Worm (Caenorhabditis elegans) whole organism, L4 larva: ENCODE results near the gene atg-4.2.

Source experiments
- F10B5.3 ChIP-seq: sonication (generic microtip); optimal IDR thresholded peaks from 2 replicates; lab custom pipeline; 2016; ENCODE audit warnings: mild to moderate bottlenecking, missing genetic modification characterization, missing compliant biosample characterization
- F26F4.8 ChIP-seq: fragments of 200-800 bp; sonication (Bioruptor generic); conservative IDR thresholded peaks from 2 replicates; pipeline ENCODE4 v1.3.6; 2022; ENCODE audit warnings: missing genetic modification characterization, missing compliant biosample characterization
- F44E2.7 ChIP-seq: fragments of 200-800 bp; sonication (Bioruptor generic); IDR thresholded peaks from 2 replicates; pipeline ENCODE4 v2.1.2; 2022; ENCODE audit warnings: missing genetic modification characterization, missing compliant biosample characterization
- Y48G9A.11 ChIP-seq: fragments of 200-800 bp; sonication (Bioruptor generic); IDR thresholded peaks from 2 replicates; pipeline ENCODE4 v1.3.6; 2022; ENCODE audit warnings: missing genetic modification reagents, missing genetic modification characterization, missing compliant biosample characterization
- Y5F2A.4 ChIP-seq: fragments of 200-800 bp; sonication (Bioruptor generic); optimal IDR thresholded peaks from 2 replicates; lab custom pipeline; 2018; ENCODE audit warnings: mild to moderate bottlenecking, missing genetic modification characterization, missing compliant biosample characterization
- aly-2 ChIP-seq: sonication (generic microtip); optimal IDR thresholded peaks from 2 replicates; lab custom pipeline; 2018; ENCODE audit warnings: missing biosample characterization, missing genetic modification characterization
- arid-1 ChIP-seq: fragments of 200-800 bp; sonication (Bioruptor generic); conservative IDR thresholded peaks from 2 replicates; pipeline ENCODE4 v1.3.6; 2022; ENCODE audit warnings: missing genetic modification reagents, missing genetic modification characterization, missing compliant biosample characterization
- attf-4 ChIP-seq: sonication (generic microtip); optimal IDR thresholded peaks from 3 replicates; lab custom pipeline; 2017; ENCODE audit warnings: missing biosample characterization, missing genetic modification characterization
- ceh-20 ChIP-seq: fragments of 200-800 bp; sonication (Bioruptor generic); IDR thresholded peaks from 2 replicates; pipeline ENCODE4 v1.3.6; 2022; ENCODE audit warnings: missing genetic modification reagents, missing genetic modification characterization, missing compliant biosample characterization
- ceh-32 ChIP-seq: sonication (generic microtip); optimal IDR thresholded peaks from 2 replicates; lab custom pipeline; 2016; ENCODE audit warnings: mild to moderate bottlenecking, missing genetic modification characterization, missing compliant biosample characterization; ENCODE audit not compliant: poor library complexity
- ceh-82 ChIP-seq: sonication (generic microtip); optimal IDR thresholded peaks from 2 replicates; lab custom pipeline; 2017; ENCODE audit warnings: missing biosample characterization, missing genetic modification characterization
- ctbp-1 ChIP-seq: fragments of 200-800 bp; sonication (Bioruptor generic); IDR thresholded peaks from 2 replicates; pipeline ENCODE4 v1.3.6; 2022; ENCODE audit warnings: missing genetic modification reagents, missing genetic modification characterization, missing compliant biosample characterization
- daf-12 ChIP-seq: fragments of 150-350 bp; optimal IDR thresholded peaks from 2 replicates; lab custom pipeline; 2014; ENCODE audit warnings: missing biosample characterization, missing genetic modification reagents, missing genetic modification characterization
- daf-16 ChIP-seq, 3 experiments: sonication (generic microtip); optimal IDR thresholded peaks; 2 replicates each; lab custom pipeline; 2016 to 2017; ENCODE audit warnings: missing genetic modification characterization in 3 of 3, missing genetic modification reagents in 3 of 3, mild to moderate bottlenecking in 2 of 3, missing compliant biosample characterization in 2 of 3, missing biosample characterization in 1 of 3, moderate library complexity in 1 of 3
- daf-19 ChIP-seq: fragments of 200-800 bp; sonication (Bioruptor generic); conservative IDR thresholded peaks from 2 replicates; pipeline ENCODE4 v1.3.6; 2022; ENCODE audit warnings: missing genetic modification characterization, missing compliant biosample characterization
- daf-8 ChIP-seq: fragments of 200-800 bp; sonication (Bioruptor generic); IDR thresholded peaks from 2 replicates; pipeline ENCODE4 v1.3.6; 2022; ENCODE audit warnings: missing genetic modification characterization, missing compliant biosample characterization
- dmd-8 ChIP-seq: fragments of 200-800 bp; sonication (Bioruptor generic); IDR thresholded peaks from 2 replicates; pipeline ENCODE4 v1.3.6; 2022; ENCODE audit warnings: missing genetic modification characterization, missing compliant biosample characterization
- dmd-9 ChIP-seq: fragments of 200-800 bp; sonication (Bioruptor generic); IDR thresholded peaks from 2 replicates; pipeline ENCODE4 v1.3.6; 2022; ENCODE audit warnings: missing genetic modification reagents, missing genetic modification characterization, missing compliant biosample characterization
- dpl-1 ChIP-seq: fragments of 150-350 bp; optimal IDR thresholded peaks from 2 replicates; lab custom pipeline; 2014; ENCODE audit warnings: missing biosample characterization, missing genetic modification reagents, missing genetic modification characterization
- duxl-1 ChIP-seq: sonication (generic microtip); optimal IDR thresholded peaks from 2 replicates; lab custom pipeline; 2016; ENCODE audit warnings: mild to moderate bottlenecking, missing genetic modification characterization, moderate library complexity, missing compliant biosample characterization; ENCODE audit not compliant: poor library complexity
- dve-1 ChIP-seq: sonication (generic microtip); optimal IDR thresholded peaks from 2 replicates; lab custom pipeline; 2017; ENCODE audit warnings: antibody characterized with exemption, mild to moderate bottlenecking, missing genetic modification characterization, missing compliant biosample characterization; ENCODE audit not compliant: insufficient read depth
- egl-27 ChIP-seq: sonication (generic microtip); optimal IDR thresholded peaks from 3 replicates; lab custom pipeline; 2017; ENCODE audit warnings: missing biosample characterization, missing genetic modification reagents, missing genetic modification characterization
- fos-1 ChIP-seq: fragments of 150-350 bp; optimal IDR thresholded peaks from 2 replicates; lab custom pipeline; 2014; ENCODE audit warnings: missing biosample characterization, missing genetic modification characterization
- lin-15B ChIP-seq: fragments of 150-350 bp; sonication (generic microtip); optimal IDR thresholded peaks from 3 replicates; lab custom pipeline; 2014; ENCODE audit warnings: missing biosample characterization, missing genetic modification characterization
- lin-29 ChIP-seq: fragments of 200-800 bp; sonication (Bioruptor generic); IDR thresholded peaks from 2 replicates; pipeline ENCODE4 v1.3.6; 2022; ENCODE audit warnings: missing genetic modification reagents, missing genetic modification characterization, missing compliant biosample characterization
- lir-3 ChIP-seq: sonication (generic microtip); optimal IDR thresholded peaks from 2 replicates; lab custom pipeline; 2016; ENCODE audit warnings: mild to moderate bottlenecking, missing genetic modification characterization, missing compliant biosample characterization
- lsy-2 ChIP-seq, 2 experiments: fragments of 150-350 bp in 1 of 2; sonication (generic microtip) in 1 of 2; optimal IDR thresholded peaks; 2 replicates each; lab custom pipeline; 2014 to 2017; ENCODE audit warnings: missing biosample characterization in 2 of 2, missing genetic modification characterization in 2 of 2
- madf-5 ChIP-seq, 2 experiments: fragments of 200-800 bp; sonication (Bioruptor generic); IDR thresholded peaks; 2 replicates each; pipeline ENCODE4 v1.3.6; 2022; ENCODE audit warnings: missing compliant biosample characterization in 2 of 2, missing genetic modification characterization in 2 of 2
- mdt-29 ChIP-seq: fragments of 200-800 bp; sonication (Bioruptor generic); IDR thresholded peaks from 2 replicates; pipeline ENCODE4 v1.3.6; 2022; ENCODE audit warnings: missing genetic modification reagents, missing genetic modification characterization, missing compliant biosample characterization
- mes-2 ChIP-seq: sonication (generic microtip); optimal IDR thresholded peaks from 2 replicates; lab custom pipeline; 2016; ENCODE audit warnings: missing genotype, mild to moderate bottlenecking, missing genetic modification characterization, missing compliant biosample characterization; ENCODE audit not compliant: poor library complexity, severe bottlenecking
- mxl-2 ChIP-seq: fragments of 200-800 bp; sonication (Bioruptor generic); conservative IDR thresholded peaks from 2 replicates; pipeline ENCODE4 v1.3.6; 2022; ENCODE audit warnings: missing genetic modification reagents, missing genetic modification characterization, missing compliant biosample characterization
- mxl-3 ChIP-seq: fragments of 200-800 bp; sonication (Bioruptor generic); optimal IDR thresholded peaks from 2 replicates; lab custom pipeline; 2018; ENCODE audit warnings: mild to moderate bottlenecking, missing genetic modification characterization, missing compliant biosample characterization
- nhr-10 ChIP-seq: fragments of 150-350 bp; optimal IDR thresholded peaks from 2 replicates; lab custom pipeline; 2014; ENCODE audit warnings: missing biosample characterization, missing genetic modification characterization
- nhr-11 ChIP-seq: fragments of 150-350 bp; optimal IDR thresholded peaks from 2 replicates; lab custom pipeline; 2014; ENCODE audit warnings: missing biosample characterization, missing genetic modification characterization
- nhr-237 ChIP-seq: sonication (generic microtip); optimal IDR thresholded peaks from 2 replicates; lab custom pipeline; 2017; ENCODE audit warnings: missing biosample characterization, missing genetic modification characterization
- nhr-41 ChIP-seq: fragments of 200-800 bp; sonication (Bioruptor generic); IDR thresholded peaks from 2 replicates; pipeline ENCODE4 v1.3.6; 2022; ENCODE audit warnings: missing genetic modification reagents, missing genetic modification characterization, missing compliant biosample characterization
- nhr-6 ChIP-seq: fragments of 150-350 bp; optimal IDR thresholded peaks from 2 replicates; lab custom pipeline; 2014; ENCODE audit warnings: missing biosample characterization, missing genetic modification characterization
- nhr-77 ChIP-seq: fragments of 150-350 bp; optimal IDR thresholded peaks from 2 replicates; lab custom pipeline; 2014; ENCODE audit warnings: missing biosample characterization, missing genetic modification characterization
- pqm-1 ChIP-seq: sonication (generic microtip); optimal IDR thresholded peaks from 2 replicates; lab custom pipeline; 2017; ENCODE audit warnings: missing biosample characterization, missing genetic modification characterization
- rbr-2 ChIP-seq: sonication (generic microtip); optimal IDR thresholded peaks from 2 replicates; lab custom pipeline; 2016; ENCODE audit warnings: missing genotype, missing genetic modification characterization, missing compliant biosample characterization
- skn-1 ChIP-seq: fragments of 150-350 bp; optimal IDR thresholded peaks from 2 replicates; lab custom pipeline; 2014; ENCODE audit warnings: missing biosample characterization, missing genetic modification characterization
- snpc-1.2 ChIP-seq: fragments of 200-800 bp; sonication (Bioruptor generic); IDR thresholded peaks from 2 replicates; pipeline ENCODE4 v1.3.6; 2022; ENCODE audit warnings: missing genetic modification reagents, missing genetic modification characterization, missing compliant biosample characterization
- tag-97 ChIP-seq: fragments of 200-800 bp; sonication (Bioruptor generic); IDR thresholded peaks from 2 replicates; pipeline ENCODE4 v1.3.6; 2022; ENCODE audit warnings: missing genetic modification characterization, missing compliant biosample characterization
- tra-1 ChIP-seq: fragments of 200-800 bp; sonication (Bioruptor generic); IDR thresholded peaks from 2 replicates; pipeline ENCODE4 v1.3.6; 2022; ENCODE audit warnings: missing genetic modification reagents, missing genetic modification characterization, missing compliant biosample characterization
- unc-130 ChIP-seq: sonication (generic microtip); optimal IDR thresholded peaks from 2 replicates; lab custom pipeline; 2016; ENCODE audit warnings: missing genetic modification reagents, missing genetic modification characterization, missing compliant biosample characterization
- unc-39 ChIP-seq: sonication (generic microtip); optimal IDR thresholded peaks from 2 replicates; lab custom pipeline; 2017; ENCODE audit warnings: missing biosample characterization, missing genetic modification characterization
- vab-7 ChIP-seq: fragments of 200-800 bp; sonication (Bioruptor generic); IDR thresholded peaks from 2 replicates; pipeline ENCODE4 v1.3.6; 2022; ENCODE audit warnings: missing genetic modification reagents, missing genetic modification characterization, missing compliant biosample characterization
- zfp-2 ChIP-seq: sonication (generic microtip); optimal IDR thresholded peaks from 2 replicates; lab custom pipeline; 2016; ENCODE audit warnings: mild to moderate bottlenecking, missing genetic modification characterization, missing compliant biosample characterization
- zip-11 ChIP-seq: fragments of 200-800 bp; sonication (Bioruptor generic); IDR thresholded peaks from 2 replicates; pipeline ENCODE4 v1.3.6; 2022; ENCODE audit warnings: missing genetic modification characterization, missing compliant biosample characterization
- zip-2 ChIP-seq: fragments of 150-350 bp; optimal IDR thresholded peaks from 2 replicates; lab custom pipeline; 2014; ENCODE audit warnings: missing biosample characterization, missing genetic modification characterization

The atg-4.2 gene

ce11 chrIV:11636409-11636723 lies 31.5 kb upstream of the atg-4.2 start, which contains the start of gene F58B3.6 (continued):
- TF ChIP-seq snpc-1.2 (GFP tag; lab: Robert Waterston, UW), result no peak
- TF ChIP-seq zip-11 (GFP tag; lab: Robert Waterston, UW), result no peak
- no peak for TF ChIP-seq nhr-41
- no peak for TF ChIP-seq mxl-2 (GFP tag; lab: Robert Waterston, UW)
- TF ChIP-seq attf-4 (tag; lab: Kevin White, UChicago), result no peak
- TF ChIP-seq zfp-2, result no peak
- TF ChIP-seq lsy-2 (tag; optimal IDR thresholded peaks at IDR 0.05; lab: Kevin White, UChicago), result peak in 1 of 2 experiments; percentile 38
- no peak for TF ChIP-seq daf-8 (GFP tag; lab: Robert Waterston, UW)
- TF ChIP-seq mxl-3 (GFP tag; lab: Kevin White, UChicago), result no peak
- no peak for TF ChIP-seq ceh-20
- TF ChIP-seq vab-7 (GFP tag; lab: Robert Waterston, UW), result no peak
- TF ChIP-seq tag-97, result no peak
- TF ChIP-seq nhr-11, result peak; percentile 37
- TF ChIP-seq arid-1 (GFP tag; lab: Robert Waterston, UW), result no peak
- TF ChIP-seq pqm-1, result no peak
- TF ChIP-seq mes-2, result no peak
- TF ChIP-seq unc-130, result no peak
- no peak for TF ChIP-seq F26F4.8 (GFP tag; lab: Robert Waterston, UW)
- no peak for TF ChIP-seq ctbp-1 (GFP tag; lab: Robert Waterston, UW)
- TF ChIP-seq daf-16 (GFP tag; optimal IDR thresholded peaks at IDR 0.05; lab: Kevin White, UChicago), result peak in 1 of 2 experiments; percentile 2
- no peak for TF ChIP-seq daf-16 (tag; optimal IDR thresholded peaks at IDR 0.05; lab: Kevin White, UChicago)
- TF ChIP-seq F10B5.3 (tag; lab: Kevin White, UChicago), result no peak
- no peak for TF ChIP-seq daf-19 (GFP tag; lab: Robert Waterston, UW)
- TF ChIP-seq ceh-32 (tag; lab: Kevin White, UChicago), result no peak
- no peak for TF ChIP-seq mdt-29
- no peak for TF ChIP-seq nhr-6 (tag; lab: Kevin White, UChicago)
- TF ChIP-seq F44E2.7 (GFP tag; lab: Robert Waterston, UW), result no peak
- TF ChIP-seq daf-12 (tag; lab: Kevin White, UChicago), result no peak
- no peak for TF ChIP-seq lin-29
- TF ChIP-seq unc-39 (tag; lab: Kevin White, UChicago), result no peak
- TF ChIP-seq egl-27 (tag; lab: Kevin White, UChicago), result no peak
- TF ChIP-seq duxl-1, result no peak
- no peak for TF ChIP-seq dmd-9
- no peak for TF ChIP-seq Y5F2A.4 (GFP tag; lab: Kevin White, UChicago)
- no peak for TF ChIP-seq nhr-77 (tag; lab: Kevin White, UChicago)
- TF ChIP-seq aly-2 (tag; lab: Kevin White, UChicago), result no peak
- no peak for TF ChIP-seq lin-15B (tag; lab: Kevin White, UChicago)
- no peak for TF ChIP-seq dpl-1 (GFP tag; lab: Kevin White, UChicago)
- no peak for TF ChIP-seq rbr-2
- TF ChIP-seq ceh-82 (tag; lab: Kevin White, UChicago), result no peak
- no peak for TF ChIP-seq skn-1 (tag; lab: Kevin White, UChicago)
- no peak for TF ChIP-seq Y48G9A.11 (GFP tag; lab: Robert Waterston, UW)
- TF ChIP-seq dve-1 (tag; lab: Kevin White, UChicago), result peak; percentile 83
- TF ChIP-seq dmd-8 (GFP tag; lab: Robert Waterston, UW), result no peak
- TF ChIP-seq nhr-237 (tag; lab: Kevin White, UChicago), result no peak
- no peak for TF ChIP-seq tra-1
- no peak for TF ChIP-seq madf-5 (GFP tag; IDR thresholded peaks at IDR 0.05; lab: Robert Waterston, UW)
- no peak for TF ChIP-seq zip-2 (tag; lab: Kevin White, UChicago)
- TF ChIP-seq lir-3, result no peak
- TF ChIP-seq fos-1 (tag; lab: Kevin White, UChicago), result no peak
- no peak for TF ChIP-seq nhr-10
